Fruit fly (Drosophila melanogaster) whole organism, adult: ENCODE measurements around the gene CG32262.

Experiments
- CG12768 ChIP-seq: fragments of 200-800 bp; sonication (Bioruptor generic); optimal IDR thresholded peaks from 2 replicates; lab custom pipeline; 2017; ENCODE audit warnings: missing biosample characterization, missing genetic modification characterization, mild to moderate bottlenecking, moderate library complexity, missing genetic modification reagents
- CG1620 ChIP-seq: fragments of 200-800 bp; sonication (Bioruptor generic); optimal IDR thresholded peaks from 2 replicates; lab custom pipeline; 2016; ENCODE audit warnings: missing biosample characterization, missing genetic modification characterization
- CG5204 ChIP-seq: fragments of 200-800 bp; sonication (Bioruptor generic); optimal IDR thresholded peaks from 2 replicates; lab custom pipeline; 2016; ENCODE audit warnings: missing biosample characterization, missing genetic modification characterization
- CG7101 ChIP-seq: fragments of 200-800 bp; sonication (Bioruptor generic); optimal IDR thresholded peaks from 2 replicates; lab custom pipeline; 2018; ENCODE audit warnings: missing biosample characterization, mild to moderate bottlenecking, missing genetic modification characterization, moderate library complexity
- Crg-1 ChIP-seq: fragments of 200-800 bp; sonication (Bioruptor generic); optimal IDR thresholded peaks from 2 replicates; lab custom pipeline; 2016; ENCODE audit warnings: missing biosample characterization, missing genetic modification characterization

DNA sequence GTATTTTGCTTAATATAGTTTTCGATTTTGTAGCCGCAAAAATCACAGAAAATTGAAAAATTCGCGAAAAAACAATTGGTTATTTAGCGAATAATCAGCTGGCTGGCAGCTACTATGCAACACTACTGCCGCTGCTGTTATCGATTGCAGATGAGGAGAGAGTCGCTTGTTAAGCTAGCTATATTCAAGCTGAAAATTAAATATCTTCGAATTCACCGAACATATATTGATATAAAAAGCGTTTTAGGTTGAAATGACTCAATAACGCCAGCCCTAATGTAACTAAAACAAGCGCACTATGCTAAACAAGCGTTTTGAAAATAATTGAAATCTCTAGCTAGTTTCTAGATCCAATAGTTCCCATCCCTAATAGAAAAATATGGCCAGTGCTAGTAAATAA lies 3.7 kb downstream of the CG32262 start, which contains the start of the genes CG32264, ntc and IntS10:
- peak; percentile 91 for TF ChIP-seq CG1620 (GFP tag; lab: Kevin White, UChicago)
- peak; percentile 87 for TF ChIP-seq Crg-1 (GFP tag; lab: Kevin White, UChicago)
- no peak for TF ChIP-seq CG5204 (GFP tag; lab: Kevin White, UChicago)
- TF ChIP-seq CG12768 = peak; percentile 83
- peak; percentile 81 for TF ChIP-seq CG7101
